Worm (Caenorhabditis elegans): ENCODE data around the gene clec-54.

DNA sequence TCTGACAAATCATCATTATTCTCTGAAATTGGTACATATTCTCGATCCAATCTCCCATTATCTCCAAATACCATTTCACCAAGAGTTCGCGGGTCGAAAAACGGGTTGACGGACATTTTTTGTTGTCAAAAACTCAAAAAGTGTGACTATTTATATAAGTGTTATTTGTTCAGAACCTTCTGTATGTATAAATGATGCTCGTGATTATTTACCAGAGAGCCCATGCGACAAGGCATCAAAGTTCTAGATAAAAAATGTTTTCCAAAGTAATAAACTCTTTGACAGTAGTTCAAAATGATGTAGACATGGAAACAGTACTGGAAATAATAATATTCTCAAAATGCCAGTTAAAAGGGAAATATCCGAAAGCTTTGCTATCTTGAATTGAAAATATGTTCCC, 14.1 kb upstream of the clec-54 start:
- TF ChIP-seq hnd-1 (tag; optimal IDR thresholded peaks at IDR 0.05) (no peak), F13C5.2 (tag; optimal IDR thresholded peaks at IDR 0.05) (no peak), flt-1 (GFP tag; IDR thresholded peaks at IDR 0.05) (no peak), B0310.2 (tag; optimal IDR thresholded peaks at IDR 0.05) (no peak), tra-4 (tag; optimal IDR thresholded peaks at IDR 0.05) (no peak), sea-1 (GFP tag; conservative IDR thresholded peaks at IDR 0.05) (no peak), ama-1 (optimal IDR thresholded peaks at IDR 0.05) (no peak), hmg-4 (GFP tag; optimal IDR thresholded peaks at IDR 0.05) (no peak), ceh-36 (tag; optimal IDR thresholded peaks at IDR 0.05) (no peak), pes-1 (GFP tag; IDR thresholded peaks at IDR 0.05) (no peak), scrt-1 (GFP tag; IDR thresholded peaks at IDR 0.05) (no peak)

Data from whole organism, early embryonic.